Fruit fly (Drosophila melanogaster) whole organism, prepupa: ENCODE measurements around the gene CG15740.

Source experiments
- CG10631 ChIP-seq: fragments of 200-800 bp; sonication (Bioruptor generic); optimal IDR thresholded peaks from 2 replicates; lab custom pipeline; 2016; ENCODE audit warnings: missing biosample characterization, missing genetic modification characterization
- CG10669 ChIP-seq: fragments of 200-800 bp; sonication (Bioruptor generic); optimal IDR thresholded peaks from 3 replicates; lab custom pipeline; 2018; ENCODE audit warnings: missing biosample characterization, mild to moderate bottlenecking, missing genetic modification characterization, moderate library complexity
- CG16779 ChIP-seq: fragments of 200-800 bp; sonication (Bioruptor generic); optimal IDR thresholded peaks from 3 replicates; lab custom pipeline; 2017; ENCODE audit warnings: missing biosample characterization, mild to moderate bottlenecking, missing genetic modification characterization
- CG3032 ChIP-seq: fragments of 200-800 bp; optimal IDR thresholded peaks from 2 replicates; lab custom pipeline; 2019; ENCODE audit warnings: missing biosample characterization, mild to moderate bottlenecking, missing genetic modification characterization, moderate library complexity
- CG32006 ChIP-seq: fragments of 200-800 bp; sonication (Bioruptor generic); optimal IDR thresholded peaks from 3 replicates; lab custom pipeline; 2017; ENCODE audit warnings: missing biosample characterization, mild to moderate bottlenecking, missing genetic modification characterization
- CG6163 ChIP-seq: fragments of 200-800 bp; sonication (Bioruptor generic); IDR thresholded peaks from 3 replicates; pipeline ENCODE4 v1.3.6; 2022; ENCODE audit warnings: missing biosample characterization, missing genetic modification characterization
- CG6854 ChIP-seq: fragments of 200-800 bp; sonication (Bioruptor generic); optimal IDR thresholded peaks from 2 replicates; lab custom pipeline; 2017; ENCODE audit warnings: missing biosample characterization, mild to moderate bottlenecking, missing genetic modification characterization
- CG8119 ChIP-seq: fragments of 200-800 bp; sonication (Bioruptor generic); IDR thresholded peaks from 3 replicates; pipeline ENCODE4 v1.3.6; 2022; ENCODE audit warnings: missing biosample characterization, missing genetic modification characterization
- Gug ChIP-seq: fragments of 200-800 bp; sonication (Bioruptor generic); IDR thresholded peaks from 2 replicates; pipeline ENCODE4 v1.3.6; 2022; ENCODE audit warnings: missing biosample characterization, missing genetic modification characterization
- Sox15 ChIP-seq: fragments of 200-800 bp; sonication (Bioruptor generic); optimal IDR thresholded peaks from 3 replicates; lab custom pipeline; 2016; ENCODE audit warnings: missing biosample characterization, missing genetic modification characterization
- cyc ChIP-seq: fragments of 200-800 bp; sonication (Bioruptor generic); optimal IDR thresholded peaks from 3 replicates; lab custom pipeline; 2016; ENCODE audit warnings: missing biosample characterization, missing genetic modification characterization
- fd85E ChIP-seq: fragments of 200-800 bp; sonication (Bioruptor generic); optimal IDR thresholded peaks from 3 replicates; lab custom pipeline; 2016; ENCODE audit warnings: missing biosample characterization, missing genetic modification characterization
- salr ChIP-seq, 2 experiments: fragments of 200-800 bp; sonication (Bioruptor generic); optimal IDR thresholded peaks; 3 replicates each; lab custom pipeline; 2016 to 2018; ENCODE audit warnings: missing biosample characterization in 2 of 2, missing genetic modification characterization in 2 of 2, mild to moderate bottlenecking in 1 of 2

- TF ChIP-seq salr (GFP tag; optimal IDR thresholded peaks at IDR 0.05; lab: Kevin White, UChicago), result no peak
- peak; percentile 20 for TF ChIP-seq CG10669 (GFP tag; lab: Kevin White, UChicago)
- TF ChIP-seq CG8119 (GFP tag; lab: Robert Waterston, UW), result no peak
- no peak for TF ChIP-seq Gug (GFP tag; lab: Robert Waterston, UW)
- TF ChIP-seq CG16779 (tag; lab: Kevin White, UChicago), result no peak
- TF ChIP-seq CG32006 (GFP tag; lab: Kevin White, UChicago), result peak; percentile 17
- TF ChIP-seq Sox15, result no peak
- TF ChIP-seq CG3032, result no peak
- TF ChIP-seq cyc (GFP tag; lab: Kevin White, UChicago), result no peak
- TF ChIP-seq fd85E, result no peak
- TF ChIP-seq CG10631 (GFP tag; lab: Kevin White, UChicago), result no peak
- TF ChIP-seq CG6854 (GFP tag; lab: Kevin White, UChicago), result no peak
- TF ChIP-seq CG6163 (GFP tag; lab: Robert Waterston, UW), result no peak
Observed at dm6 chrX:11856867-11857266, 11.0 kb upstream of the CG15740 start.
